Fruit fly (Drosophila melanogaster) whole organism, embryonic: ENCODE data around the gene CG7646.

ENCODE experiments used
- Atf6 ChIP-seq: fragments of 200-800 bp; sonication (Bioruptor generic); IDR thresholded peaks from 2 replicates; pipeline ENCODE4 v1.3.6; 2022; ENCODE audit warnings: missing biosample characterization, missing genetic modification characterization
- CG10462 ChIP-seq: fragments of 200-800 bp; sonication (Bioruptor generic); optimal IDR thresholded peaks from 2 replicates; lab custom pipeline; 2016; ENCODE audit warnings: missing biosample characterization, missing genetic modification characterization
- CG11085 ChIP-seq: fragments of 200-800 bp; sonication (Bioruptor generic); IDR thresholded peaks from 2 replicates; pipeline ENCODE4 v1.3.6; 2022; ENCODE audit warnings: missing biosample characterization, missing genetic modification characterization
- CG11093 ChIP-seq: fragments of 200-800 bp; sonication (Bioruptor generic); IDR thresholded peaks from 3 replicates; pipeline ENCODE4 v1.3.6; 2022; ENCODE audit warnings: missing biosample characterization, missing genetic modification characterization
- CG11695 ChIP-seq: fragments of 200-800 bp; sonication (Bioruptor generic); IDR thresholded peaks from 3 replicates; pipeline ENCODE4 v1.3.6; 2022; ENCODE audit warnings: missing biosample characterization, missing genetic modification characterization
- CG11696 ChIP-seq: fragments of 200-800 bp; sonication (Bioruptor generic); IDR thresholded peaks from 2 replicates; pipeline ENCODE4 v1.3.6; 2022; ENCODE audit warnings: missing biosample characterization, missing genetic modification characterization
- CG12744 ChIP-seq: fragments of 200-800 bp; sonication (Bioruptor generic); optimal IDR thresholded peaks from 2 replicates; lab custom pipeline; 2016; ENCODE audit warnings: missing biosample characterization, missing genetic modification characterization
- CG14667 ChIP-seq: fragments of 200-800 bp; sonication (Bioruptor generic); IDR thresholded peaks from 2 replicates; pipeline ENCODE4 v1.3.6; 2022; ENCODE audit warnings: missing biosample characterization, missing genetic modification characterization
- CG14710 ChIP-seq: fragments of 200-800 bp; sonication (Bioruptor generic); optimal IDR thresholded peaks from 3 replicates; lab custom pipeline; 2019; ENCODE audit warnings: missing biosample characterization, mild to moderate bottlenecking, missing genetic modification characterization, moderate library complexity
- CG15011 ChIP-seq: fragments of 200-800 bp; sonication (Bioruptor generic); optimal IDR thresholded peaks from 3 replicates; lab custom pipeline; 2018; ENCODE audit warnings: missing biosample characterization, mild to moderate bottlenecking, missing genetic modification characterization
- CG17802 ChIP-seq: fragments of 200-800 bp; sonication (Bioruptor generic); optimal IDR thresholded peaks from 2 replicates; lab custom pipeline; 2018; ENCODE audit warnings: missing biosample characterization, mild to moderate bottlenecking, missing genetic modification characterization, moderate library complexity
- CG17829 ChIP-seq: fragments of 200-800 bp; optimal IDR thresholded peaks from 2 replicates; lab custom pipeline; 2019; ENCODE audit warnings: missing biosample characterization, mild to moderate bottlenecking, missing genetic modification characterization, moderate library complexity
- CG2129 ChIP-seq: fragments of 200-800 bp; sonication (Bioruptor generic); IDR thresholded peaks from 2 replicates; pipeline ENCODE4 v1.3.6; 2022; ENCODE audit warnings: missing biosample characterization, missing genetic modification characterization; ENCODE audit not compliant: partially characterized antibody
- CG2202 ChIP-seq: fragments of 200-800 bp; sonication (Bioruptor generic); optimal IDR thresholded peaks from 2 replicates; lab custom pipeline; 2018; ENCODE audit warnings: missing biosample characterization, mild to moderate bottlenecking, missing genetic modification characterization
- CG34224 ChIP-seq: fragments of 200-800 bp; sonication (Bioruptor generic); IDR thresholded peaks from 3 replicates; pipeline ENCODE4 v1.3.6; 2022; ENCODE audit warnings: missing biosample characterization, missing genetic modification characterization; ENCODE audit not compliant: partially characterized antibody
- CG6765 ChIP-seq: fragments of 200-800 bp; sonication (Bioruptor generic); optimal IDR thresholded peaks from 3 replicates; lab custom pipeline; 2017; ENCODE audit warnings: missing biosample characterization, mild to moderate bottlenecking, missing genetic modification characterization
- CG6854 ChIP-seq: fragments of 200-800 bp; sonication (Bioruptor generic); optimal IDR thresholded peaks from 3 replicates; lab custom pipeline; 2017; ENCODE audit warnings: missing biosample characterization, mild to moderate bottlenecking, missing genetic modification characterization
- CG9932 ChIP-seq: fragments of 200-800 bp; sonication (Bioruptor generic); IDR thresholded peaks from 2 replicates; pipeline ENCODE4 v1.3.6; 2022; ENCODE audit warnings: missing biosample characterization, missing genetic modification characterization
- CrebB ChIP-seq: fragments of 200-800 bp; sonication (Bioruptor generic); optimal IDR thresholded peaks from 3 replicates; lab custom pipeline; 2018; ENCODE audit warnings: missing biosample characterization, mild to moderate bottlenecking, missing genetic modification characterization
- D19B ChIP-seq: fragments of 200-800 bp; sonication (Bioruptor generic); optimal IDR thresholded peaks from 2 replicates; lab custom pipeline; 2017; ENCODE audit warnings: missing biosample characterization, mild to moderate bottlenecking, missing genetic modification characterization
- Dad ChIP-seq: fragments of 200-800 bp; sonication (Bioruptor generic); optimal IDR thresholded peaks from 3 replicates; lab custom pipeline; 2016; ENCODE audit warnings: missing biosample characterization, missing genetic modification characterization
- E2f1 ChIP-seq: fragments of 200-800 bp; sonication (Bioruptor generic); IDR thresholded peaks from 2 replicates; pipeline ENCODE4 v1.3.6; 2022; ENCODE audit warnings: missing biosample characterization, missing genetic modification characterization
- Eip74EF ChIP-seq, 2 experiments: fragments of 200-800 bp in 1 of 2; fragments of >200 bp in 1 of 2; sonication (Bioruptor generic) in 1 of 2; optimal IDR thresholded peaks; 2 replicates each; lab custom pipeline; 2017 to 2019; ENCODE audit warnings: missing biosample characterization in 2 of 2, missing genetic modification characterization in 2 of 2, mild to moderate bottlenecking in 1 of 2, moderate library complexity in 1 of 2
- Oli ChIP-seq: fragments of 200-800 bp; sonication (Bioruptor generic); optimal IDR thresholded peaks from 2 replicates; lab custom pipeline; 2018; ENCODE audit warnings: missing biosample characterization, mild to moderate bottlenecking, missing genetic modification characterization, moderate library complexity
- Rfx ChIP-seq: fragments of 200-800 bp; sonication (Bioruptor generic); IDR thresholded peaks from 2 replicates; pipeline ENCODE4 v1.3.6; 2022; ENCODE audit warnings: missing biosample characterization, missing genetic modification characterization
- Sox102F ChIP-seq: fragments of 200-800 bp; sonication (Bioruptor generic); optimal IDR thresholded peaks from 2 replicates; lab custom pipeline; 2018; ENCODE audit warnings: missing biosample characterization, mild to moderate bottlenecking, missing genetic modification characterization, moderate library complexity
- Xbp1 ChIP-seq: fragments of 200-800 bp; sonication (Bioruptor generic); optimal IDR thresholded peaks from 3 replicates; lab custom pipeline; 2016; ENCODE audit warnings: missing biosample characterization, mild to moderate bottlenecking, missing genetic modification characterization
- btn ChIP-seq: fragments of 200-800 bp; sonication (Bioruptor generic); optimal IDR thresholded peaks from 2 replicates; lab custom pipeline; 2016; ENCODE audit warnings: missing biosample characterization, missing genetic modification characterization
- chinmo ChIP-seq: fragments of 200-800 bp; sonication (Bioruptor generic); IDR thresholded peaks from 4 replicates; pipeline ENCODE4 v1.3.6; 2022; ENCODE audit warnings: missing biosample characterization, missing genetic modification characterization; ENCODE audit not compliant: partially characterized antibody
- chn ChIP-seq: fragments of 200-800 bp; sonication (Bioruptor generic); optimal IDR thresholded peaks from 2 replicates; lab custom pipeline; 2016; ENCODE audit warnings: missing biosample characterization, missing genetic modification characterization
- crc ChIP-seq: fragments of 200-800 bp; sonication (Bioruptor generic); optimal IDR thresholded peaks from 2 replicates; lab custom pipeline; 2016; ENCODE audit warnings: missing biosample characterization, missing genetic modification characterization
- crp ChIP-seq, 2 experiments: fragments of 200-800 bp; sonication (Bioruptor generic); optimal IDR thresholded peaks; 2 replicates in 1 of 2; 3 replicates in 1 of 2; lab custom pipeline; 2017; ENCODE audit warnings: missing biosample characterization in 2 of 2, missing genetic modification characterization in 2 of 2, mild to moderate bottlenecking in 1 of 2, moderate library complexity in 1 of 2
- gem ChIP-seq: fragments of 200-800 bp; sonication (Bioruptor generic); optimal IDR thresholded peaks from 2 replicates; lab custom pipeline; 2019; ENCODE audit warnings: missing biosample characterization, mild to moderate bottlenecking, missing genetic modification characterization, moderate library complexity
- gro ChIP-seq: fragments of 200-800 bp; sonication (Bioruptor generic); optimal IDR thresholded peaks from 2 replicates; lab custom pipeline; 2016; ENCODE audit warnings: missing biosample characterization, missing genetic modification characterization
- kay ChIP-seq: fragments of 200-800 bp; sonication (Bioruptor generic); optimal IDR thresholded peaks from 2 replicates; lab custom pipeline; 2016; ENCODE audit warnings: missing biosample characterization, missing genetic modification characterization
- org-1 ChIP-seq: fragments of 200-800 bp; sonication (Bioruptor generic); optimal IDR thresholded peaks from 2 replicates; lab custom pipeline; 2017; ENCODE audit warnings: missing biosample characterization, missing genetic modification characterization
- p53 ChIP-seq: fragments of 200-800 bp; sonication (Bioruptor generic); optimal IDR thresholded peaks from 2 replicates; lab custom pipeline; 2016; ENCODE audit warnings: missing biosample characterization, missing genetic modification characterization
- pita ChIP-seq: fragments of 200-800 bp; sonication (Bioruptor generic); optimal IDR thresholded peaks from 2 replicates; lab custom pipeline; 2017; ENCODE audit warnings: missing biosample characterization, mild to moderate bottlenecking, missing genetic modification characterization
- pros ChIP-seq: fragments of 200-800 bp; sonication (Bioruptor generic); optimal IDR thresholded peaks from 3 replicates; lab custom pipeline; 2019; ENCODE audit warnings: missing biosample characterization, mild to moderate bottlenecking, missing genetic modification characterization, moderate library complexity
- schlank ChIP-seq: fragments of 200-800 bp; sonication (Bioruptor generic); optimal IDR thresholded peaks from 2 replicates; lab custom pipeline; 2018; ENCODE audit warnings: missing biosample characterization, mild to moderate bottlenecking, missing genetic modification characterization
- seq ChIP-seq: fragments of 200-800 bp; sonication (Bioruptor generic); IDR thresholded peaks from 2 replicates; pipeline ENCODE4 v1.3.6; 2022; ENCODE audit warnings: missing biosample characterization, missing genetic modification characterization
- sisA ChIP-seq: fragments of 200-800 bp; sonication (Bioruptor generic); IDR thresholded peaks from 2 replicates; pipeline ENCODE4 v1.3.6; 2022; ENCODE audit warnings: missing biosample characterization, missing genetic modification characterization
- tgo ChIP-seq: fragments of 200-800 bp; sonication (Bioruptor generic); IDR thresholded peaks from 3 replicates; pipeline ENCODE4 v1.3.6; 2022; ENCODE audit warnings: missing biosample characterization, missing genetic modification characterization
- ttk ChIP-seq: fragments of 200-800 bp; sonication (Bioruptor generic); IDR thresholded peaks from 2 replicates; pipeline ENCODE4 v2.1.2; 2022; ENCODE audit warnings: missing biosample characterization, missing genetic modification characterization
- unpg ChIP-seq: fragments of 200-800 bp; sonication (Bioruptor generic); optimal IDR thresholded peaks from 3 replicates; lab custom pipeline; 2018; ENCODE audit warnings: missing biosample characterization, mild to moderate bottlenecking, missing genetic modification characterization, moderate library complexity
- vvl ChIP-seq: fragments of 200-800 bp; sonication (Bioruptor generic); IDR thresholded peaks from 2 replicates; pipeline ENCODE4 v1.3.6; 2022; ENCODE audit warnings: missing biosample characterization, missing genetic modification characterization
- wek ChIP-seq: fragments of 200-800 bp; sonication (Bioruptor generic); optimal IDR thresholded peaks from 3 replicates; lab custom pipeline; 2018; ENCODE audit warnings: missing biosample characterization, mild to moderate bottlenecking, missing genetic modification characterization, moderate library complexity
- wor ChIP-seq: fragments of 200-800 bp; sonication (Bioruptor generic); IDR thresholded peaks from 2 replicates; pipeline ENCODE4 v1.3.6; 2022; ENCODE audit warnings: missing biosample characterization, missing genetic modification characterization
- zfh1 ChIP-seq: fragments of 200-800 bp; sonication (Bioruptor generic); IDR thresholded peaks from 3 replicates; pipeline ENCODE4 v1.3.6; 2022; ENCODE audit warnings: missing biosample characterization, missing genetic modification characterization

The CG7646 gene

DNA sequence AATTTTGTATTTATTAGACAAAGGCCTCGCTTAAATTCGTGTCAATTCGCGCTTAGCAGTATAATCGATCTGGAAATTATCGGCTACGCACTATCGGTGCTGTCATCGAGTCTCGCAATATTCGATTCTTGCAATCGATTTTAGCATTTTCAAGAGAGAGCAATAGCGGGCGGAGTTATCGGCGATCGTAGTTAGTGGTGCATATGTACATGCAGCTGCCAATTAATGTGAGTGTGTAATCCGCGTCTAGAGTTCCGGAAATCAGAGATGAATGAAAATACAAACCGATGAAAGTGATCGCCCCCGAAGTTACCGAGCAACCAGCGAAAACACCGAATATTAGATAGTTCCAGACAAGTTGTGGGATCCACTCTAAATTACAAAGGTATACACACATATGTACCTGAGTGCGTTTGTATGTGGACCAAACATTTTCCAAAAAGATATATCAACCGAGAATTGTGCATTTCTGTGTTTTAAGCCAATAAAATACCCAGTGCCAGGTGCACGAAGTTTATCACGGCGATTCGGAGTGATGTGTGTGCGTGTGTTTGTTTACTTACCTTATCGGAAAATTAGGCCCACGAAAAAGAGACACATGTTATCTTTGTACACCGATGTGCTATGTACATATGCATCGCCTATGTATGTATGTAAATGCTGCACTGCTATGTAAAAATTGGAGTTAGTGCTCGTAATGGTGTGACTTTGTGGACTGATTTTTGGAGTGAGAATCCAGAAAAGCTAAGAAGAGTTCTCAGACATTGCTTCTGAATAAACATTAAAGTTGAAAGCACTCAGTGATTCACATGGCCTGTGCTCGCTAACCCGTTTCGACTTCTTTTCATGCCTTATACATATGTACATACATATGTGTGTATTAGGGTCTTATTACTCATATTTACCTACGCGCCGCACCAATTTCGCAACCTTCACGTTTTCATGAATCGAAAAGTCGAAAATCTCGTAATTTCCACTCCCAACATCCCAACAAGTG is 14.9 kb downstream of the CG7646 start (continued):
- TF ChIP-seq pros (GFP tag; lab: Kevin White, UChicago) (no peak), seq (GFP tag; lab: Robert Waterston, UW) (no peak), wek (peak; percentile 35), CG17829 (tag; lab: Kevin White, UChicago) (peak; percentile 26), CG11085 (no peak), CG12744 (GFP tag; lab: Kevin White, UChicago) (no peak), D19B (GFP tag; lab: Kevin White, UChicago) (no peak), tgo (GFP tag; lab: Robert Waterston, UW) (no peak), CG11695 (GFP tag; lab: Robert Waterston, UW) (no peak; the same call in 2 of the 3 replicates), CG2129 (GFP tag; lab: Robert Waterston, UW) (peak; percentile 76), vvl (GFP tag; lab: Robert Waterston, UW) (no peak), CG6854 (no peak), CrebB (no peak), gem (tag; lab: Kevin White, UChicago) (no peak), CG6765 (no peak), schlank (tag; lab: Kevin White, UChicago) (no peak), org-1 (no peak), CG14667 (GFP tag; lab: Robert Waterston, UW) (no peak), crc (GFP tag; lab: Kevin White, UChicago) (no peak), pita (no peak), CG17802 (tag; lab: Kevin White, UChicago) (no peak), chn (no peak), Xbp1 (GFP tag; lab: Kevin White, UChicago) (no peak), p53 (GFP tag; lab: Kevin White, UChicago) (no peak), wor (GFP tag; lab: Robert Waterston, UW) (no peak), Sox102F (GFP tag; lab: Kevin White, UChicago) (no peak), Rfx (GFP tag; lab: Robert Waterston, UW) (no peak), chinmo (GFP tag; lab: Robert Waterston, UW) (peak; percentile 99), gro (GFP tag; lab: Kevin White, UChicago) (no peak), CG14710 (tag; lab: Kevin White, UChicago) (no peak), CG15011 (GFP tag; lab: Kevin White, UChicago) (no peak), CG2202 (tag; lab: Kevin White, UChicago) (no peak), Atf6 (GFP tag; lab: Robert Waterston, UW) (no peak), zfh1 (GFP tag; lab: Robert Waterston, UW) (no peak), Dad (GFP tag; lab: Kevin White, UChicago) (no peak), E2f1 (GFP tag; lab: Robert Waterston, UW) (no peak), CG9932 (GFP tag; lab: Robert Waterston, UW) (no peak), kay (GFP tag; lab: Kevin White, UChicago) (no peak), btn (no peak), CG11093 (GFP tag; lab: Robert Waterston, UW) (no peak), Eip74EF (GFP tag; optimal IDR thresholded peaks at IDR 0.05; lab: Kevin White, UChicago) (no peak), ttk (GFP tag; lab: Robert Waterston, UW) (no peak), CG11696 (GFP tag; lab: Robert Waterston, UW) (no peak), CG10462 (GFP tag; lab: Kevin White, UChicago) (no peak), unpg (no peak), Oli (tag; lab: Kevin White, UChicago) (no peak), crp (GFP tag; optimal IDR thresholded peaks at IDR 0.05; lab: Kevin White, UChicago) (no peak), CG34224 (GFP tag; lab: Robert Waterston, UW) (peak; percentile 96), sisA (GFP tag; lab: Robert Waterston, UW) (no peak)
